Worm (Caenorhabditis elegans) whole organism, L1 larva: ENCODE measurements around the gene F16B3.2.

Experiments
- C34B4.2 ChIP-seq: sonication (generic microtip); optimal IDR thresholded peaks from 2 replicates; lab custom pipeline; 2017; ENCODE audit warnings: mild to moderate bottlenecking, missing genetic modification characterization, missing compliant biosample characterization
- ceh-8 ChIP-seq: fragments of 200-800 bp; sonication (Bioruptor generic); optimal IDR thresholded peaks from 2 replicates; lab custom pipeline; 2018; ENCODE audit warnings: mild to moderate bottlenecking, missing genetic modification characterization, moderate library complexity, missing compliant biosample characterization
- ceh-82 ChIP-seq, 3 experiments: fragments of 150-350 bp in 1 of 3; sonication (generic microtip) in 2 of 3; optimal IDR thresholded peaks; 2 replicates each; lab custom pipeline; 2014 to 2017; ENCODE audit warnings: missing biosample characterization in 3 of 3, missing genetic modification characterization in 3 of 3
- ceh-90 ChIP-seq: sonication (generic microtip); optimal IDR thresholded peaks from 2 replicates; lab custom pipeline; 2016; ENCODE audit warnings: missing genetic modification characterization, missing compliant biosample characterization
- grh-1 ChIP-seq: fragments of 200-800 bp; sonication (Bioruptor generic); IDR thresholded peaks from 2 replicates; pipeline ENCODE4 v1.3.6; 2022; ENCODE audit warnings: missing genetic modification reagents, missing genetic modification characterization, missing compliant biosample characterization
- lin-14 ChIP-seq: fragments of 200-800 bp; sonication (Bioruptor generic); optimal IDR thresholded peaks from 2 replicates; lab custom pipeline; 2018; ENCODE audit warnings: mild to moderate bottlenecking, missing genetic modification characterization, moderate library complexity, missing compliant biosample characterization
- lin-15B ChIP-seq: fragments of 150-350 bp; sonication (generic microtip); optimal IDR thresholded peaks from 3 replicates; lab custom pipeline; 2014; ENCODE audit warnings: missing biosample characterization, missing genetic modification characterization
- lir-3 ChIP-seq: sonication (generic microtip); optimal IDR thresholded peaks from 2 replicates; lab custom pipeline; 2016; ENCODE audit warnings: mild to moderate bottlenecking, missing genetic modification characterization, moderate library complexity, missing compliant biosample characterization; ENCODE audit not compliant: poor library complexity
- mdl-1 ChIP-seq, 2 experiments: fragments of 150-350 bp; optimal IDR thresholded peaks; 2 replicates each; lab custom pipeline; 2014 to 2017; ENCODE audit warnings: missing biosample characterization in 2 of 2, missing genetic modification characterization in 2 of 2, inconsistent platforms in 1 of 2
- nhr-12 ChIP-seq: sonication (generic microtip); optimal IDR thresholded peaks from 2 replicates; lab custom pipeline; 2017; ENCODE audit warnings: missing biosample characterization, missing genetic modification characterization
- nhr-71 ChIP-seq: sonication (generic microtip); optimal IDR thresholded peaks from 2 replicates; lab custom pipeline; 2016; ENCODE audit warnings: mild to moderate bottlenecking, missing genetic modification characterization, moderate library complexity, missing compliant biosample characterization
- unc-30 ChIP-seq: sonication (generic microtip); optimal IDR thresholded peaks from 2 replicates; lab custom pipeline; 2017; ENCODE audit warnings: missing biosample characterization, missing genetic modification characterization

F16B3.2 gene

ce11 chrV:1358051-1358450, 43.1 kb downstream of the F16B3.2 start, which contains the start of gene Y75B7AL.2:
Gene Y75B7AL.2 (minus strand): TSS chrV:1358151.
- TF ChIP-seq ceh-8 (GFP tag; lab: Kevin White, UChicago) (no peak), lir-3 (no peak), lin-15B (no peak), mdl-1 (tag; optimal IDR thresholded peaks at IDR 0.05; lab: Kevin White, UChicago) (no peak), ceh-90 (tag; lab: Kevin White, UChicago) (no peak), unc-30 (tag; lab: Kevin White, UChicago) (no peak)

ce11 chrV:1362027-1362426, 47.1 kb downstream of the F16B3.2 start:
- TF ChIP-seq lin-14 (GFP tag; lab: Kevin White, UChicago) = peak; percentile 46
- no peak for TF ChIP-seq grh-1 (GFP tag; lab: Robert Waterston, UW)

- peak in 1 of 3 experiments; percentile 8 for TF ChIP-seq ceh-82 (tag; optimal IDR thresholded peaks at IDR 0.05; lab: Kevin White, UChicago)
- peak; percentile 89 for TF ChIP-seq lin-14 (GFP tag; lab: Kevin White, UChicago)
- peak; percentile 21 for TF ChIP-seq nhr-71 (tag; lab: Kevin White, UChicago)
- no peak for TF ChIP-seq C34B4.2 (tag; lab: Kevin White, UChicago)
- no peak for TF ChIP-seq nhr-12 (tag; lab: Kevin White, UChicago)
These were observed 49.4 kb downstream of the F16B3.2 start for ce11 chrV:1364346-1364745.
